Fruit fly (Drosophila melanogaster): ENCODE measurements around the gene CG4230.
A peak's percentile ranks its signal among the peaks of the same experiment; 100 is the strongest.

The CG4230 gene

DNA sequence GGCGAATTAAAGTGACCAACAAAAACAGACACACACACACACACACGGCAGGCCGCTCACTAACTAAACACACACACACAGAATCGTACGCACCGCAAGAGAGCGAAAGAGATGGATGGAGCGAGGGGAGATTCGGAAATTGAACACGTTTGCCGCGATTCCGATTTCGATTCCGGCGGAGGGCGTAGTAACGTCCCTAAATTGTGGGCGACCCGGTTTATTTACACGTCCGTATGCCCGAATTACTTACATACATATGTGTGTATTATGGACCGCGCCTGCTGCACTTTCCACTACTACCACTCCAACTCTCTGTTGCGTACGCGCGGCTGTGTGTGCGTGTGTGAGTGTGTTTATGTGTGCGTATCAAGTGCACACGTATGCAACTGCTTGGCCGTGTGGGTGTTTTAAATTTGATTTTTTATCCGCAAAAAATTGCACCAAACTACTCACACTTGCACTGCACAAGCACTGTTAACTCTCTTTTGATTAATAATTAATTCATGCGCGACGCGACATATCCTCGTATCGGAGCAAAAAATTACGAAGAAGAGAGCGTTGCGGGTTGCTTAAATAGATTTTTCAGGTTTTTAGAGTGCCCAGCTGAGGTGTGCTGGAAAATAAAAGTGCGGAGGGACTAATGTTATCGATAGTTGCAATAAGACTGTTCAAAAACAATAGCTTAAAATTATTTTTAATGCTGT is 2.9 kb upstream of the CG4230 start, which contains the start of gene Pgant5 (continued):
- TF ChIP-seq CG1621 (tag; optimal IDR thresholded peaks at IDR 0.05): peak; percentile 67
- no peak for TF ChIP-seq pdm3 (GFP tag; optimal IDR thresholded peaks at IDR 0.05)
- TF ChIP-seq CG15336 (GFP tag; IDR thresholded peaks at IDR 0.05): peak; percentile 30; the same call in 1 of the 2 replicates
- peak; percentile 46 for TF ChIP-seq CG16779 (tag; optimal IDR thresholded peaks at IDR 0.05)
- TF ChIP-seq CG6854 (GFP tag; optimal IDR thresholded peaks at IDR 0.05): peak; percentile 36
- TF ChIP-seq ss (GFP tag; optimal IDR thresholded peaks at IDR 0.05): peak; percentile 9 to 52
- peak; percentile 27 for TF ChIP-seq topi (GFP tag; optimal IDR thresholded peaks at IDR 0.05)
- TF ChIP-seq Hr4 (GFP tag; optimal IDR thresholded peaks at IDR 0.05): no peak
- no peak for TF ChIP-seq Smox (GFP tag; optimal IDR thresholded peaks at IDR 0.05)
- no peak for TF ChIP-seq Hr39 (GFP tag; optimal IDR thresholded peaks at IDR 0.05)
- no peak for TF ChIP-seq CG8632 (GFP tag; optimal IDR thresholded peaks at IDR 0.05)
- peak; percentile 24; the same call in 1 of the 3 replicates for TF ChIP-seq CG8119 (GFP tag; IDR thresholded peaks at IDR 0.05)
- TF ChIP-seq CG6163 (GFP tag; IDR thresholded peaks at IDR 0.05): no peak
- TF ChIP-seq CG3919 (GFP tag; optimal IDR thresholded peaks at IDR 0.05): peak; percentile 24
- peak; percentile 70 for TF ChIP-seq svp (GFP tag)
- peak; percentile 20 for TF ChIP-seq Eip75B (GFP tag; optimal IDR thresholded peaks at IDR 0.05)
- TF ChIP-seq CG4318 (GFP tag; optimal IDR thresholded peaks at IDR 0.05): no peak
- peak; percentile 78 for TF ChIP-seq fkh (GFP tag; optimal IDR thresholded peaks at IDR 0.05)

DNA sequence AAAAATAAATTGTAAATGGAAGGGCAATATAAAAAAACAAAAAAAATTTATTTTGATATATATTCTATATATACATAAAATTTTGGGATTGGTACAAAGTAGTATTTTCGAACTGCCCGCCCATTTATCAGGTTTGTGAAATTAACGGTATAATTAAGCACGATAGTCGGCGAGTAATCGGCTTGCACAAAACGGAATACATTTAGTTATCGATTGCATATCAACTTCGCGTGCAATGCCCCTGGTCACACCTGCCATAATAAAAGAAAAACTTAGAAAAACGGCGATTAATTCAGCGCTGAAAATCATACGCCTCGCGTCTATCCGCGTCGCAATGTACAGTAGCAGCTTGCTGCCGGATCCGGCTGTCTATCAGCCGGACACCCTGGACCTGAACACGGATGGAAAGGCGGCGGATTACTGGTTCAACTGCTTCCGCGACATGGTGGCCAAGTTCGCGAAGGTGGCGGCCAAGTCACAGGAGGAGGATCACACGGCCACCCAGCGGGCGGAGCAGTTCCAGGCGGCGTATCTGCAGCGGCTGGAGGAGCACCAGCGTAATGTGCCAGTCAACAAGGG is 2.2 kb upstream of the CG4230 start, which contains the start of gene CG5828:
CG5828 (plus strand) TSS at position 205 of the 579 bp plus-strand sequence.
- TF ChIP-seq vri (GFP tag; optimal IDR thresholded peaks at IDR 0.05) (no peak), Eip78C (GFP tag) (peak; percentile 31), Ets21C (GFP tag; optimal IDR thresholded peaks at IDR 0.05) (no peak), svp (GFP tag) (no peak), Eip93F (GFP tag; optimal IDR thresholded peaks at IDR 0.05) (no peak)

DNA sequence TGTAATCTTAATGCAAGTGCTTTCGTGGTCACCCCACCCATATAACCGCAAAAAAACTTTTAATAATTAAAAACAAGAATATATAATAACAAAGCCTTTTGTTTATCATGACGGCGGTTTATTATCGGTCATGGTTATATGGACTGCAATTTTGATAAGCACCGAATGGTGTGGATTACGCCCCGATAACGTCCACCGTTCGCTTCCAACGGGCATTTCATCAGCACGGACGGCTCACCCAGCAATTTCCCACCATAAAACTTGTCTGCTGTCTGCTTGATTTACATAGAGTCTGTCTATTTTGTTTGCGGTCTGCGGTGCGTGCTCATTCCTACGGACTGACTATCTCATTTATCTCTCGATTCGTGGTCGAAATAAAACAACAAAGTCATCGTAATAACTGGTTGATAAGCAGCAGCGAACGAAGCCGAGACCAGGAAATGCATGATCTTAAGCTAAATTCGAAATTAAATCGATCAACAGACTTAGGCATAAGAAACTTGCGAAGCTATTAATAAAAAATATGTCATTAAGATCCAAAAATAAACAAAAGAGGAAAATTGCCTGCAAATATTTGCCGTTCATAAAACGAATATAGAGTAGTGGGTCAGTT is 571 bp upstream of the CG4230 start:
- peak; percentile 69 for TF ChIP-seq Eip93F (GFP tag; optimal IDR thresholded peaks at IDR 0.05)
- peak; percentile 53 for TF ChIP-seq fkh (GFP tag; optimal IDR thresholded peaks at IDR 0.05)
- TF ChIP-seq Eip78C (GFP tag): peak; percentile 29
- no peak for TF ChIP-seq CG31627 (GFP tag; optimal IDR thresholded peaks at IDR 0.05)
- no peak for TF ChIP-seq Eip75B (GFP tag; optimal IDR thresholded peaks at IDR 0.05)
- TF ChIP-seq vri (GFP tag; optimal IDR thresholded peaks at IDR 0.05): peak; percentile 77

DNA sequence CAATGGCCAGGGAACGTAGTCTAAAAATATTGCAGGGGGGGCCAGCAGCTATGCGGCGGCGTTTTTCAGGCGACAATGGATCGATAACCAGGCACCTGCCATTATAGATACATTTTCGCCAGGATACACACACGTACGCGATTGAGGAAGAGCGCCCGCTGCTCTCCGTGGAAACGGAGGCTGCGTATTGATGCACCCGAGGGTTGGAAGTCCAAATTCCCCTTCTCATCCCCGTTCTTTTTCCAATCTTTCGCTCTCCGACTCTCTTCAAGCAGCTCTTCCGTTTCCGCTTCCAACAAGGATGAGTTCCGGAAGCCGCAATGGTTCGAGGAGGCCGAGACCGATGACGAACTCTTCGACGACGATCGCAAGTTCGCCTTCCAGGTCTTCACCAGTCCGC is 734 bp downstream of the CG4230 start:
- peak; percentile 50 for TF ChIP-seq Eip78C (GFP tag)
- no peak for TF ChIP-seq CG6276 (GFP tag; optimal IDR thresholded peaks at IDR 0.05)
- no peak for TF ChIP-seq Sox14 (GFP tag; optimal IDR thresholded peaks at IDR 0.05)
- TF ChIP-seq CG9139 (GFP tag; optimal IDR thresholded peaks at IDR 0.05): peak; percentile 11
- no peak for TF ChIP-seq dsx (GFP tag; optimal IDR thresholded peaks at IDR 0.05; ENCODE audit: poor library complexity, severe bottlenecking)

DNA sequence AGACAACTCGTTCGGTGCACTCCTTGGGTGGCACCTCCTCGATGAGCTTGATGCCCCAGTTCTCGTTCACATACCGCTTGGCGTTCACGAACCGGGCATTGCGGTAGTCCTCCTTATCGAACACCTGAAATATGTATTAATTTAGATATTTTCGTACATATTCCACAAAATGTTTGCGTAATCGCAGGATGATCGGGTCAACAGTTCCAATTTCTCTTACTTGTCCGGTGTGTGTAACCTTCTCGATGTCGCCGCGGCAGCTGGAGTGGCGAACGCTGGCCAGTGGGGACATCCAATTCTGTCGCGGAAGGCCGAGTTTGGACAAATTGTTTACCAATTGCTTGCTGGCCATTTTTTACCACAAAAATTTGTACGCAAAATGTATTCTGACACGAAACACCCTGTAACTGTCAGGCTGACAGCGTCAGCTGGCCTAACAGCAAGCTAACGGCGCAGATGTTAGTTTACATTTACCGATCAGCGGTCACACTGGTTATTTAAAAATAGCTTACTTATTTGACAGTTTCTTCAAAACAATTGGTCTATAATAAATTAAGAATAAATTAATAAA is 3.8 kb downstream of the CG4230 start, which contains the start of gene ND-13A:
ND-13A (minus strand) TSS at position 499 of the 571 bp plus-strand sequence.
- TF ChIP-seq cyc (GFP tag; optimal IDR thresholded peaks at IDR 0.05) (no peak), achi (GFP tag; optimal IDR thresholded peaks at IDR 0.05) (peak; percentile 99), CG6854 (GFP tag; optimal IDR thresholded peaks at IDR 0.05) (peak; percentile 27), CG4318 (GFP tag; optimal IDR thresholded peaks at IDR 0.05) (no peak), CG6792 (GFP tag; optimal IDR thresholded peaks at IDR 0.05) (no peak), Sox15 (GFP tag; optimal IDR thresholded peaks at IDR 0.05) (no peak), CG11762 (GFP tag; optimal IDR thresholded peaks at IDR 0.05; ENCODE audit: insufficient read depth) (no peak), vri (GFP tag; optimal IDR thresholded peaks at IDR 0.05) (peak; percentile 16)
